Worm (Caenorhabditis elegans) whole organism, L2 larva: Measurements from ENCODE around the gene acer-1.

Source experiments
- ZK546.5 ChIP-seq: sonication (generic microtip); optimal IDR thresholded peaks from 2 replicates; lab custom pipeline; 2017; ENCODE audit warnings: missing biosample characterization, missing genetic modification characterization
- alr-1 ChIP-seq: fragments of 150-350 bp; optimal IDR thresholded peaks from 2 replicates; lab custom pipeline; 2014; ENCODE audit warnings: missing biosample characterization, missing genetic modification characterization
- aly-2 ChIP-seq: fragments of 150-350 bp; optimal IDR thresholded peaks from 2 replicates; lab custom pipeline; 2014; ENCODE audit warnings: missing biosample characterization, missing genetic modification characterization
- dmd-4 ChIP-seq: sonication (generic microtip); optimal IDR thresholded peaks from 2 replicates; lab custom pipeline; 2017; ENCODE audit warnings: missing biosample characterization, missing genetic modification characterization
- nhr-10 ChIP-seq: sonication (generic microtip); optimal IDR thresholded peaks from 2 replicates; lab custom pipeline; 2017; ENCODE audit warnings: missing biosample characterization, missing genetic modification characterization
- nhr-11 ChIP-seq: fragments of 150-350 bp; optimal IDR thresholded peaks from 2 replicates; lab custom pipeline; 2014; ENCODE audit warnings: missing biosample characterization, missing genetic modification characterization
- nhr-237 ChIP-seq: fragments of 150-350 bp; optimal IDR thresholded peaks from 2 replicates; lab custom pipeline; 2014; ENCODE audit warnings: missing biosample characterization, missing genetic modification characterization
- nhr-77 ChIP-seq: fragments of 150-350 bp; optimal IDR thresholded peaks from 2 replicates; lab custom pipeline; 2014; ENCODE audit warnings: missing biosample characterization, missing genetic modification characterization
- snpc-4 ChIP-seq: fragments of 150-350 bp; optimal IDR thresholded peaks from 2 replicates; lab custom pipeline; 2014; ENCODE audit warnings: missing biosample characterization, missing genetic modification characterization
- unc-62 ChIP-seq: fragments of 150-350 bp; optimal IDR thresholded peaks from 2 replicates; lab custom pipeline; 2014; ENCODE audit warnings: missing biosample characterization, missing genetic modification reagents, missing genetic modification characterization
- zag-1 ChIP-seq: fragments of 150-350 bp; optimal IDR thresholded peaks from 2 replicates; lab custom pipeline; 2014; ENCODE audit warnings: missing biosample characterization, missing genetic modification characterization
- ztf-4 ChIP-seq: fragments of 150-350 bp; optimal IDR thresholded peaks from 2 replicates; lab custom pipeline; 2014; ENCODE audit warnings: missing biosample characterization, missing genetic modification characterization

- TF ChIP-seq zag-1 (tag; lab: Kevin White, UChicago) (peak; percentile 17), aly-2 (no peak), nhr-237 (tag; lab: Kevin White, UChicago) (no peak), nhr-77 (tag; lab: Kevin White, UChicago) (no peak), ztf-4 (tag; lab: Kevin White, UChicago) (no peak), alr-1 (tag; lab: Kevin White, UChicago) (no peak), dmd-4 (no peak), snpc-4 (no peak), ZK546.5 (tag; lab: Kevin White, UChicago) (no peak), nhr-11 (tag; lab: Kevin White, UChicago) (no peak), unc-62 (no peak), nhr-10 (no peak)
Observed at ce11 chrII:6858835-6859234, 31.4 kb downstream of the acer-1 start.
